Fruit fly (Drosophila melanogaster) whole organism, embryonic: ENCODE data around the gene Phs.

Experiments used
- Abd-B ChIP-seq: fragments of 200-800 bp; sonication (Bioruptor generic); optimal IDR thresholded peaks from 2 replicates; lab custom pipeline; 2018; ENCODE audit warnings: missing biosample characterization, mild to moderate bottlenecking, missing genetic modification characterization, moderate library complexity
- CG10267 ChIP-seq: fragments of 200-800 bp; sonication (Bioruptor generic); optimal IDR thresholded peaks from 2 replicates; lab custom pipeline; 2018; ENCODE audit warnings: missing biosample characterization, mild to moderate bottlenecking, missing genetic modification characterization, moderate library complexity
- CG10462 ChIP-seq: fragments of 200-800 bp; sonication (Bioruptor generic); optimal IDR thresholded peaks from 2 replicates; lab custom pipeline; 2016; ENCODE audit warnings: missing biosample characterization, missing genetic modification characterization
- CG14050 ChIP-seq: fragments of 200-800 bp; sonication (Bioruptor generic); IDR thresholded peaks from 3 replicates; pipeline ENCODE4 v1.3.6; 2022; ENCODE audit warnings: missing biosample characterization, missing genetic modification characterization
- CG1529 ChIP-seq: fragments of 200-800 bp; sonication (Bioruptor generic); optimal IDR thresholded peaks from 3 replicates; lab custom pipeline; 2018; ENCODE audit warnings: missing biosample characterization, missing genetic modification characterization
- CG1602 ChIP-seq: fragments of 200-800 bp; sonication (Bioruptor generic); optimal IDR thresholded peaks from 3 replicates; lab custom pipeline; 2016; ENCODE audit warnings: missing biosample characterization, missing genetic modification characterization
- CG16813 ChIP-seq: fragments of 200-800 bp; sonication (Bioruptor generic); IDR thresholded peaks from 3 replicates; pipeline ENCODE4 v1.3.6; 2022; ENCODE audit warnings: missing biosample characterization, missing genetic modification characterization; ENCODE audit not compliant: partially characterized antibody
- CG16815 ChIP-seq: fragments of 200-800 bp; sonication (Bioruptor generic); optimal IDR thresholded peaks from 3 replicates; lab custom pipeline; 2017; ENCODE audit warnings: missing biosample characterization, mild to moderate bottlenecking, missing genetic modification characterization
- CG2202 ChIP-seq: fragments of 200-800 bp; sonication (Bioruptor generic); optimal IDR thresholded peaks from 2 replicates; lab custom pipeline; 2018; ENCODE audit warnings: missing biosample characterization, mild to moderate bottlenecking, missing genetic modification characterization
- CG2678 ChIP-seq: fragments of 200-800 bp; sonication (Bioruptor generic); optimal IDR thresholded peaks from 3 replicates; lab custom pipeline; 2019; ENCODE audit warnings: missing biosample characterization, mild to moderate bottlenecking, missing genetic modification characterization, moderate library complexity
- CG30403 ChIP-seq: fragments of 200-800 bp; sonication (Bioruptor generic); optimal IDR thresholded peaks from 3 replicates; lab custom pipeline; 2016; ENCODE audit warnings: missing biosample characterization, missing genetic modification characterization
- CG3065 ChIP-seq: fragments of 200-800 bp; sonication (Bioruptor generic); optimal IDR thresholded peaks from 2 replicates; lab custom pipeline; 2016; ENCODE audit warnings: missing biosample characterization, missing genetic modification characterization
- CG33213 ChIP-seq: fragments of 200-800 bp; sonication (Bioruptor generic); optimal IDR thresholded peaks from 3 replicates; lab custom pipeline; 2016; ENCODE audit warnings: missing biosample characterization, missing genetic modification characterization
- CG4730 ChIP-seq: fragments of 200-800 bp; sonication (Bioruptor generic); IDR thresholded peaks from 2 replicates; pipeline ENCODE4 v1.3.6; 2022; ENCODE audit warnings: missing biosample characterization, missing genetic modification characterization
- CG6175 ChIP-seq: fragments of 200-800 bp; sonication (Bioruptor generic); IDR thresholded peaks from 3 replicates; pipeline ENCODE4 v1.3.6; 2022; ENCODE audit warnings: missing biosample characterization, missing genetic modification characterization
- CG6683 ChIP-seq: fragments of 200-800 bp; sonication (Bioruptor generic); optimal IDR thresholded peaks from 2 replicates; lab custom pipeline; 2017; ENCODE audit warnings: missing biosample characterization, mild to moderate bottlenecking, missing genetic modification characterization, missing genetic modification reagents
- CG7271 ChIP-seq: fragments of 200-800 bp; sonication (Bioruptor generic); optimal IDR thresholded peaks from 2 replicates; lab custom pipeline; 2018; ENCODE audit warnings: missing biosample characterization, mild to moderate bottlenecking, missing genetic modification characterization, moderate library complexity
- CG9437 ChIP-seq: fragments of 200-800 bp; sonication (Bioruptor generic); optimal IDR thresholded peaks from 2 replicates; lab custom pipeline; 2018; ENCODE audit warnings: missing biosample characterization, mild to moderate bottlenecking, missing genetic modification characterization
- E2f2 ChIP-seq: fragments of 200-800 bp; sonication (Bioruptor generic); IDR thresholded peaks from 2 replicates; pipeline ENCODE4 v1.3.6; 2022; ENCODE audit warnings: missing biosample characterization, missing genetic modification characterization
- Fer1 ChIP-seq: fragments of 200-800 bp; sonication (Bioruptor generic); optimal IDR thresholded peaks from 2 replicates; lab custom pipeline; 2017; ENCODE audit warnings: missing biosample characterization, mild to moderate bottlenecking, missing genetic modification characterization
- HLH54F ChIP-seq: fragments of 200-800 bp; sonication (Bioruptor generic); optimal IDR thresholded peaks from 3 replicates; lab custom pipeline; 2016; ENCODE audit warnings: missing biosample characterization, missing genetic modification characterization
- Hsf ChIP-seq: fragments of 200-800 bp; sonication (Bioruptor generic); optimal IDR thresholded peaks from 3 replicates; lab custom pipeline; 2016; ENCODE audit warnings: missing biosample characterization, missing genetic modification characterization
- Mes4 ChIP-seq: fragments of 200-800 bp; sonication (Bioruptor generic); optimal IDR thresholded peaks from 2 replicates; lab custom pipeline; 2016; ENCODE audit warnings: missing biosample characterization, missing genetic modification characterization
- Nf-YA ChIP-seq: fragments of 200-800 bp; sonication (Bioruptor generic); IDR thresholded peaks from 2 replicates; pipeline ENCODE4 v1.3.6; 2022; ENCODE audit warnings: missing biosample characterization, missing genetic modification characterization
- Nf-YB ChIP-seq: fragments of 200-800 bp; sonication (Bioruptor generic); optimal IDR thresholded peaks from 3 replicates; lab custom pipeline; 2019; ENCODE audit warnings: missing biosample characterization, mild to moderate bottlenecking, missing genetic modification characterization, moderate library complexity
- Rx ChIP-seq: fragments of 200-800 bp; sonication (Bioruptor generic); IDR thresholded peaks from 2 replicates; pipeline ENCODE4 v1.3.6; 2022; ENCODE audit warnings: missing biosample characterization, missing genetic modification characterization
- Xbp1 ChIP-seq: fragments of 200-800 bp; sonication (Bioruptor generic); optimal IDR thresholded peaks from 3 replicates; lab custom pipeline; 2016; ENCODE audit warnings: missing biosample characterization, mild to moderate bottlenecking, missing genetic modification characterization
- ab ChIP-seq: fragments of 200-800 bp; sonication (Bioruptor generic); optimal IDR thresholded peaks from 2 replicates; lab custom pipeline; 2016; ENCODE audit warnings: missing biosample characterization, missing genetic modification characterization
- bcd ChIP-seq: fragments of 200-800 bp; sonication (Bioruptor generic); optimal IDR thresholded peaks from 2 replicates; lab custom pipeline; 2017; ENCODE audit warnings: missing biosample characterization, mild to moderate bottlenecking, missing genetic modification characterization
- chinmo ChIP-seq: fragments of 200-800 bp; sonication (Bioruptor generic); IDR thresholded peaks from 4 replicates; pipeline ENCODE4 v1.3.6; 2022; ENCODE audit warnings: missing biosample characterization, missing genetic modification characterization; ENCODE audit not compliant: partially characterized antibody
- croc ChIP-seq: fragments of 200-800 bp; sonication (Bioruptor generic); conservative IDR thresholded peaks from 3 replicates; pipeline ENCODE4 v1.3.6; 2022; ENCODE audit warnings: missing biosample characterization, missing genetic modification characterization
- crol ChIP-seq: fragments of 200-800 bp; sonication (Bioruptor generic); IDR thresholded peaks from 2 replicates; pipeline ENCODE4 v1.3.6; 2022; ENCODE audit warnings: missing biosample characterization, missing genetic modification characterization
- crp ChIP-seq, 2 experiments: fragments of 200-800 bp; sonication (Bioruptor generic); optimal IDR thresholded peaks; 2 replicates in 1 of 2; 3 replicates in 1 of 2; lab custom pipeline; 2017; ENCODE audit warnings: missing biosample characterization in 2 of 2, missing genetic modification characterization in 2 of 2, mild to moderate bottlenecking in 1 of 2, moderate library complexity in 1 of 2
- dm ChIP-seq: fragments of 200-800 bp; sonication (Bioruptor generic); optimal IDR thresholded peaks from 3 replicates; lab custom pipeline; 2016; ENCODE audit warnings: missing biosample characterization, missing genetic modification characterization
- dmrt11E ChIP-seq: fragments of 200-800 bp; sonication (Bioruptor generic); optimal IDR thresholded peaks from 3 replicates; lab custom pipeline; 2018; ENCODE audit warnings: missing biosample characterization, mild to moderate bottlenecking, missing genetic modification characterization, moderate library complexity
- dysf ChIP-seq: fragments of 200-800 bp; sonication (Bioruptor generic); IDR thresholded peaks from 3 replicates; pipeline ENCODE4 v1.3.6; 2022; ENCODE audit warnings: missing biosample characterization, missing genetic modification characterization
- en ChIP-seq: fragments of 200-800 bp; sonication (Bioruptor generic); optimal IDR thresholded peaks from 2 replicates; lab custom pipeline; 2016; ENCODE audit warnings: missing biosample characterization, missing genetic modification characterization
- eve ChIP-seq, 2 experiments: fragments of >200 bp; optimal IDR thresholded peaks; 2 replicates each; lab custom pipeline; 2017; ENCODE audit warnings: missing biosample characterization in 2 of 2, missing genetic modification characterization in 2 of 2
- grau ChIP-seq: fragments of 200-800 bp; optimal IDR thresholded peaks from 3 replicates; lab custom pipeline; 2019; ENCODE audit warnings: missing biosample characterization, mild to moderate bottlenecking, missing genetic modification characterization, moderate library complexity
- grn ChIP-seq: fragments of 200-800 bp; sonication (Bioruptor generic); optimal IDR thresholded peaks from 3 replicates; lab custom pipeline; 2017; ENCODE audit warnings: missing biosample characterization, missing genetic modification characterization
- jumu ChIP-seq: fragments of 200-800 bp; sonication (Bioruptor generic); optimal IDR thresholded peaks from 3 replicates; lab custom pipeline; 2016; ENCODE audit warnings: missing biosample characterization, missing genetic modification characterization
- kah ChIP-seq: fragments of 200-800 bp; sonication (Bioruptor generic); optimal IDR thresholded peaks from 2 replicates; lab custom pipeline; 2018; ENCODE audit warnings: missing biosample characterization, mild to moderate bottlenecking, missing genetic modification characterization
- klu ChIP-seq: fragments of 200-800 bp; sonication (Bioruptor generic); IDR thresholded peaks from 2 replicates; pipeline ENCODE4 v1.3.6; 2022; ENCODE audit warnings: missing biosample characterization, missing genetic modification characterization
- knrl ChIP-seq: fragments of 200-800 bp; sonication (Bioruptor generic); IDR thresholded peaks from 3 replicates; pipeline ENCODE4 v1.3.6; 2022; ENCODE audit warnings: missing biosample characterization, missing genetic modification characterization; ENCODE audit not compliant: partially characterized antibody
- onecut ChIP-seq: fragments of 200-800 bp; sonication (Bioruptor generic); IDR thresholded peaks from 2 replicates; pipeline ENCODE4 v1.3.6; 2022; ENCODE audit warnings: missing biosample characterization, missing genetic modification characterization
- peb ChIP-seq: fragments of 200-800 bp; sonication (Bioruptor generic); IDR thresholded peaks from 2 replicates; pipeline ENCODE4 v1.3.6; 2022; ENCODE audit warnings: missing biosample characterization, missing genetic modification characterization
- psq ChIP-seq: fragments of 200-800 bp; sonication (Bioruptor generic); optimal IDR thresholded peaks from 2 replicates; lab custom pipeline; 2017; ENCODE audit warnings: missing biosample characterization, missing genetic modification characterization
- ranshi ChIP-seq: fragments of 200-800 bp; sonication (Bioruptor generic); IDR thresholded peaks from 2 replicates; pipeline ENCODE4 v1.3.6; 2022; ENCODE audit warnings: missing biosample characterization, missing genetic modification characterization
- slbo ChIP-seq: fragments of 200-800 bp; sonication (Bioruptor generic); IDR thresholded peaks from 2 replicates; pipeline ENCODE4 v1.3.6; 2022; ENCODE audit warnings: missing biosample characterization, missing genetic modification characterization
- wek ChIP-seq: fragments of 200-800 bp; sonication (Bioruptor generic); optimal IDR thresholded peaks from 3 replicates; lab custom pipeline; 2018; ENCODE audit warnings: missing biosample characterization, mild to moderate bottlenecking, missing genetic modification characterization, moderate library complexity
- z ChIP-seq: fragments of 200-800 bp; sonication (Bioruptor generic); IDR thresholded peaks from 3 replicates; pipeline ENCODE4 v1.3.6; 2022; ENCODE audit warnings: missing biosample characterization, missing genetic modification characterization
- zfh2 ChIP-seq: fragments of 200-800 bp; sonication (Bioruptor generic); optimal IDR thresholded peaks from 2 replicates; lab custom pipeline; 2016; ENCODE audit warnings: missing biosample characterization, missing genetic modification characterization

Gene Phs

dm6 chr3L:15580487-15580886, 39.2 kb upstream of the Phs start, which contains the start of the genes mrn and CG12301 (continued):
- TF ChIP-seq E2f2 (peak; percentile 67), CG14050 (GFP tag; lab: Robert Waterston, UW) (peak; percentile 56; the same call in 2 of the 3 replicates), dysf (GFP tag; lab: Robert Waterston, UW) (peak; percentile 96), CG9437 (GFP tag; lab: Kevin White, UChicago) (peak; percentile 48), CG30403 (peak; percentile 87), kah (GFP tag; lab: Kevin White, UChicago) (peak; percentile 69), CG33213 (GFP tag; lab: Kevin White, UChicago) (no peak), peb (peak; percentile 86), eve (GFP tag; optimal IDR thresholded peaks at IDR 0.05; lab: Kevin White, UChicago) (no peak), Xbp1 (GFP tag; lab: Kevin White, UChicago) (peak; percentile 83), CG2678 (tag; lab: Kevin White, UChicago) (no peak), wek (GFP tag; lab: Kevin White, UChicago) (peak; percentile 84), Rx (GFP tag; lab: Robert Waterston, UW) (peak; percentile 90), Nf-YA (GFP tag; lab: Robert Waterston, UW) (no peak), HLH54F (GFP tag; lab: Kevin White, UChicago) (peak; percentile 81), CG10267 (tag; lab: Kevin White, UChicago) (peak; percentile 73), CG16815 (GFP tag; lab: Kevin White, UChicago) (no peak), slbo (GFP tag; lab: Robert Waterston, UW) (peak; percentile 94), Nf-YB (GFP tag; lab: Kevin White, UChicago) (no peak), knrl (GFP tag; lab: Robert Waterston, UW) (peak; percentile 95), klu (GFP tag; lab: Robert Waterston, UW) (peak; percentile 86), ranshi (GFP tag; lab: Robert Waterston, UW) (peak; percentile 78), psq (GFP tag; lab: Kevin White, UChicago) (peak; percentile 44), Fer1 (GFP tag; lab: Kevin White, UChicago) (peak; percentile 76), onecut (no peak; the same call in none of the 2 replicates), chinmo (GFP tag; lab: Robert Waterston, UW) (peak; percentile 83; the same call in 2 of the 4 replicates), CG2202 (tag; lab: Kevin White, UChicago) (peak; percentile 8), crp (GFP tag; optimal IDR thresholded peaks at IDR 0.05; lab: Kevin White, UChicago) (peak; percentile 49 to 89), z (peak; percentile 54; the same call in 1 of the 3 replicates), dm (GFP tag; lab: Kevin White, UChicago) (peak; percentile 88), zfh2 (GFP tag; lab: Kevin White, UChicago) (peak; percentile 78), CG4730 (GFP tag; lab: Robert Waterston, UW) (peak; percentile 88), CG10462 (GFP tag; lab: Kevin White, UChicago) (peak; percentile 34), crol (GFP tag; lab: Robert Waterston, UW) (no peak), CG3065 (GFP tag; lab: Kevin White, UChicago) (peak; percentile 7), croc (GFP tag; lab: Robert Waterston, UW) (peak; percentile 76), grau (tag; lab: Kevin White, UChicago) (no peak), CG1529 (GFP tag; lab: Kevin White, UChicago) (no peak), bcd (no peak), Abd-B (GFP tag; lab: Kevin White, UChicago) (no peak), CG1602 (GFP tag; lab: Kevin White, UChicago) (peak; percentile 57), jumu (peak; percentile 44), CG7271 (tag; lab: Kevin White, UChicago) (no peak), en (no peak), CG6683 (GFP tag; lab: Kevin White, UChicago) (peak; percentile 43), Mes4 (GFP tag; lab: Kevin White, UChicago) (peak; percentile 11), Hsf (GFP tag; lab: Kevin White, UChicago) (peak; percentile 82), grn (no peak), ab (GFP tag; lab: Kevin White, UChicago) (no peak), dmrt11E (tag; lab: Kevin White, UChicago) (peak; percentile 36), CG16813 (GFP tag; lab: Robert Waterston, UW) (peak; percentile 92), CG6175 (GFP tag; lab: Robert Waterston, UW) (peak; percentile 90)
